Fruit fly (Drosophila melanogaster): Measurements from ENCODE around the gene Cp110.

Gene Cp110

dm6 chrX:22481860-22482544, at the start of gene Cp110, which contains the start of gene CG12576:
Gene Cp110 (plus strand): TSS chrX:22482082.
Gene CG12576 (minus strand): TSS chrX:22482357.
- TF ChIP-seq CG34367 (tag; optimal IDR thresholded peaks at IDR 0.05) (no peak), Ets98B (GFP tag; IDR thresholded peaks at IDR 0.05) (no peak), CG15710 (tag; optimal IDR thresholded peaks at IDR 0.05) (no peak), gl (tag; optimal IDR thresholded peaks at IDR 0.05) (no peak), Snoo (tag; optimal IDR thresholded peaks at IDR 0.05) (no peak), CG9948 (tag; optimal IDR thresholded peaks at IDR 0.05) (no peak), CG8159 (tag; optimal IDR thresholded peaks at IDR 0.05) (no peak), CG4496 (GFP tag; IDR thresholded peaks at IDR 0.05) (no peak), CG12605 (GFP tag; IDR thresholded peaks at IDR 0.05) (no peak)

- peak; percentile 78 for TF ChIP-seq Pif1B (GFP tag; optimal IDR thresholded peaks at IDR 0.05)
Observed at dm6 chrX:22432929-22433605, 48.8 kb upstream of the Cp110 start.

dm6 chrX:22443046-22443445, 38.8 kb upstream of the Cp110 start:
- TF ChIP-seq Pif1B (GFP tag; optimal IDR thresholded peaks at IDR 0.05): no peak
- TF ChIP-seq EcR (GFP tag; optimal IDR thresholded peaks at IDR 0.05): peak; percentile 66

- TF ChIP-seq CG13204 (GFP tag; optimal IDR thresholded peaks at IDR 0.05) (no peak), CG32121 (GFP tag; IDR thresholded peaks at IDR 0.05) (no peak), Ets98B (GFP tag; IDR thresholded peaks at IDR 0.05) (no peak)
Observed at dm6 chrX:22443518-22443917, 38.4 kb upstream of the Cp110 start.

- TF ChIP-seq rn (GFP tag; IDR thresholded peaks at IDR 0.05) (no peak), CG4496 (GFP tag; IDR thresholded peaks at IDR 0.05) (no peak), CG8301 (tag; optimal IDR thresholded peaks at IDR 0.05) (no peak), CG17806 (tag; optimal IDR thresholded peaks at IDR 0.05) (no peak), CG15710 (tag; optimal IDR thresholded peaks at IDR 0.05) (no peak), CG34367 (tag; optimal IDR thresholded peaks at IDR 0.05) (no peak), EcR (GFP tag; optimal IDR thresholded peaks at IDR 0.05) (no peak), Ets98B (GFP tag; IDR thresholded peaks at IDR 0.05) (no peak), CG9948 (tag; optimal IDR thresholded peaks at IDR 0.05) (no peak), Pif1B (GFP tag; optimal IDR thresholded peaks at IDR 0.05) (no peak)
Observed at dm6 chrX:22443954-22444910, 37.6 kb upstream of the Cp110 start, which contains the start of gene CG14621. Gene CG14621 (plus strand): TSS chrX:22444227.

- TF ChIP-seq CG9948 (tag; optimal IDR thresholded peaks at IDR 0.05): no peak
- TF ChIP-seq D1 (tag; optimal IDR thresholded peaks at IDR 0.05): no peak
- TF ChIP-seq CG8301 (tag; optimal IDR thresholded peaks at IDR 0.05): no peak
- no peak for TF ChIP-seq Pif1B (GFP tag; optimal IDR thresholded peaks at IDR 0.05)
- TF ChIP-seq CG4496 (GFP tag; IDR thresholded peaks at IDR 0.05): no peak
- TF ChIP-seq Snoo (tag; optimal IDR thresholded peaks at IDR 0.05): no peak
- TF ChIP-seq CG12605 (GFP tag; IDR thresholded peaks at IDR 0.05): no peak
- no peak for TF ChIP-seq CG13204 (GFP tag; optimal IDR thresholded peaks at IDR 0.05)
- TF ChIP-seq Pif1A (GFP tag; optimal IDR thresholded peaks at IDR 0.05): no peak
- no peak for TF ChIP-seq rn (GFP tag; IDR thresholded peaks at IDR 0.05)
- no peak for TF ChIP-seq CG8159 (tag; optimal IDR thresholded peaks at IDR 0.05)
- no peak for TF ChIP-seq CG32121 (GFP tag; IDR thresholded peaks at IDR 0.05)
- no peak for TF ChIP-seq CG17806 (tag; optimal IDR thresholded peaks at IDR 0.05)
- no peak for TF ChIP-seq CG10348 (GFP tag; IDR thresholded peaks at IDR 0.05)
- no peak for TF ChIP-seq gl (tag; optimal IDR thresholded peaks at IDR 0.05)
- no peak for TF ChIP-seq Ets98B (GFP tag; IDR thresholded peaks at IDR 0.05)
- TF ChIP-seq EcR (GFP tag; optimal IDR thresholded peaks at IDR 0.05): no peak
- no peak for TF ChIP-seq fd96Ca (GFP tag; IDR thresholded peaks at IDR 0.05)
- no peak for TF ChIP-seq CG14655 (GFP tag; optimal IDR thresholded peaks at IDR 0.05)
- TF ChIP-seq CG15710 (tag; optimal IDR thresholded peaks at IDR 0.05): no peak
Observed at dm6 chrX:22449191-22449787, 32.6 kb upstream of the Cp110 start, which contains the start of the genes CG14615 and tilB. Gene CG14615 (minus strand): TSS chrX:22449491. Gene tilB (plus strand): TSS chrX:22449737.
